Worm (Caenorhabditis elegans): ENCODE results near the gene mtr-4.

Gene mtr-4

ce11 chrIV:9863817-9864216, 38.3 kb downstream of the mtr-4 start, which contains the start of gene K07F5.16:
K07F5.16 (plus strand) TSS chrIV:9864117.
- TF ChIP-seq hmg-4 (GFP tag; optimal IDR thresholded peaks at IDR 0.05) (no peak), ama-1 (optimal IDR thresholded peaks at IDR 0.05) (no peak), ets-7 (tag; optimal IDR thresholded peaks at IDR 0.05) (no peak), hmbx-1 (tag; optimal IDR thresholded peaks at IDR 0.05) (no peak), tbx-37 (GFP tag; conservative IDR thresholded peaks at IDR 0.05) (no peak)

ce11 chrIV:9864778-9865177, 39.3 kb downstream of the mtr-4 start, which contains the start of the genes K07F5.15 and K07F5.22:
K07F5.15 (plus strand) TSS chrIV:9865078.
K07F5.22 (plus strand) TSS chrIV:9865078.
- no peak for TF ChIP-seq ets-7 (tag; optimal IDR thresholded peaks at IDR 0.05)
- no peak for TF ChIP-seq ceh-36 (tag; optimal IDR thresholded peaks at IDR 0.05)
- TF ChIP-seq scrt-1 (GFP tag; IDR thresholded peaks at IDR 0.05), result no peak
- TF ChIP-seq ceh-13 (GFP tag; optimal IDR thresholded peaks at IDR 0.05), result no peak
- no peak for TF ChIP-seq ama-1 (optimal IDR thresholded peaks at IDR 0.05)
- no peak for TF ChIP-seq aly-1 (tag; optimal IDR thresholded peaks at IDR 0.05)
- TF ChIP-seq sea-1 (GFP tag; conservative IDR thresholded peaks at IDR 0.05), result no peak
- no peak for TF ChIP-seq hmbx-1 (tag; optimal IDR thresholded peaks at IDR 0.05)
- TF ChIP-seq tbx-37 (GFP tag; conservative IDR thresholded peaks at IDR 0.05), result no peak
- TF ChIP-seq pes-1 (GFP tag; IDR thresholded peaks at IDR 0.05), result no peak
- TF ChIP-seq flt-1 (GFP tag; IDR thresholded peaks at IDR 0.05), result no peak
- TF ChIP-seq tbx-11 (GFP tag; IDR thresholded peaks at IDR 0.05), result no peak
- TF ChIP-seq B0310.2 (tag; optimal IDR thresholded peaks at IDR 0.05), result no peak
- TF ChIP-seq hmg-4 (GFP tag; optimal IDR thresholded peaks at IDR 0.05), result no peak
- no peak for TF ChIP-seq F13C5.2 (tag; optimal IDR thresholded peaks at IDR 0.05)
- no peak for TF ChIP-seq tra-4 (tag; optimal IDR thresholded peaks at IDR 0.05)
- no peak for TF ChIP-seq hnd-1 (tag; optimal IDR thresholded peaks at IDR 0.05)

DNA sequence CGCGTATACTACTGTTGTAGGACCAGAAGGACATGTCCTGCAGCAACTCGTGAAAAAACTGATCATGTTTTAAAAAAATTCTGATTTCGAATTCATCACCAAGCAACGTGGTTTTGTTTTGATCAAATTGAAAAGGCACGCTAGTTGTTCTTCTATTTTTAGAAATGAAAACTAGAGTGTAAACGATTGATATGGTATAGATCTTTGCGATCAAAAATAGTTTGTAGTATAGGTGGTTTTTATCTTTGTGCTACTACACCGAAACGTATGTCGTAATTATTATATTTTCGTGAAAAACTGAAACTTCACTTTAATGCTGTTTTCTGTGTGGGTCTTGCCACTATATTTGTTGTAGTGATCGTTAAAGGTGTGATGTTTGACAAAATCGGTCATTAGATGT, 41.4 kb downstream of the mtr-4 start:
- TF ChIP-seq ceh-13 (GFP tag; optimal IDR thresholded peaks at IDR 0.05) (no peak), tbx-37 (GFP tag; conservative IDR thresholded peaks at IDR 0.05) (no peak), hmg-4 (GFP tag; optimal IDR thresholded peaks at IDR 0.05) (no peak), ets-7 (tag; optimal IDR thresholded peaks at IDR 0.05) (no peak), ceh-36 (tag; optimal IDR thresholded peaks at IDR 0.05) (no peak), sea-1 (GFP tag; conservative IDR thresholded peaks at IDR 0.05) (no peak)

DNA sequence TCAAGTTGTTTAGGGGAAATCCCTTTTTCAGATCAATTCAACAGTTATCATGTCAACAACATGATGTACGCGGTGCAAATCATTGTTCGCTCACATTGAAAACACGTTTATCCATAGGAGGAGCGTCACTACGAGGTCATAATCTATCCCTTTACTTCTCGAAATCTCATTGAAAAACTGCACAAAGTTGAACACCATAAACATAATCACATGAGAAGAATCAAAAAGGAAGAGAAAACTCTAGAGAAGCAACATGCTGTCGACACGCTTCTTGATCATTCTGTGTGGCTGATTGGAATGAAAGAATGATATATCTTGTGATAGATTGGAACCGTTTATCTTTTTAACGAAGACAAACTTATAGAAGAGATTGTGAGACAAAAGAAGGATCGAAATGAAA, 42.4 kb downstream of the mtr-4 start:
- TF ChIP-seq B0310.2 (tag; optimal IDR thresholded peaks at IDR 0.05), result no peak
- no peak for TF ChIP-seq ama-1 (optimal IDR thresholded peaks at IDR 0.05)
- TF ChIP-seq tra-4 (tag; optimal IDR thresholded peaks at IDR 0.05), result no peak
- TF ChIP-seq ceh-36 (tag; optimal IDR thresholded peaks at IDR 0.05), result no peak
- no peak for TF ChIP-seq ets-7 (tag; optimal IDR thresholded peaks at IDR 0.05)
- no peak for TF ChIP-seq hmg-4 (GFP tag; optimal IDR thresholded peaks at IDR 0.05)
- TF ChIP-seq tbx-37 (GFP tag; conservative IDR thresholded peaks at IDR 0.05), result no peak
- no peak for TF ChIP-seq ceh-13 (GFP tag; optimal IDR thresholded peaks at IDR 0.05)
- no peak for TF ChIP-seq hmbx-1 (tag; optimal IDR thresholded peaks at IDR 0.05)
- no peak for TF ChIP-seq aly-1 (tag; optimal IDR thresholded peaks at IDR 0.05)
- TF ChIP-seq flt-1 (GFP tag; IDR thresholded peaks at IDR 0.05), result no peak
- TF ChIP-seq pes-1 (GFP tag; IDR thresholded peaks at IDR 0.05), result no peak
- no peak for TF ChIP-seq sea-1 (GFP tag; conservative IDR thresholded peaks at IDR 0.05)
- TF ChIP-seq scrt-1 (GFP tag; IDR thresholded peaks at IDR 0.05), result no peak
- no peak for TF ChIP-seq tbx-11 (GFP tag; IDR thresholded peaks at IDR 0.05)
- no peak for TF ChIP-seq F13C5.2 (tag; optimal IDR thresholded peaks at IDR 0.05)
- no peak for TF ChIP-seq hnd-1 (tag; optimal IDR thresholded peaks at IDR 0.05)

DNA sequence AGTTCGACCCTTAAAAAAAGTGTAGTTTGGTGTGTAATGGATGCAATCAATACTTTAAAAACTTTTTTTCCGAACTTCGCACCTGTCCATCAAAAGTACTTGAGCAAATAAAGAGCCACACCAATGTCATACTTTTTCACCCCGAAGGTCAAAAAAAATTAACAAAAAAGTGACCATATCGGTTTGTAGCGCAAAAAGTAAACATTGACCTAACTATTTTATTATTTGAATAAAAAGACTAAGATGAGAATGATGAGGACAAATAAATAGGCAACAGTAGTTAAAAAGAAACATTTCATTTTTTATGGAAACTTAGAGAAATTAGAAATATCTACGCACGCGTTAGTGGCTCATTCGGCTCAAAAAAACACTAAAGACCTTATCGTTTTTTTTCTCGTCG, 43.9 kb downstream of the mtr-4 start:
- TF ChIP-seq sea-1 (GFP tag; conservative IDR thresholded peaks at IDR 0.05) (no peak), ceh-13 (GFP tag; optimal IDR thresholded peaks at IDR 0.05) (no peak), ceh-36 (tag; optimal IDR thresholded peaks at IDR 0.05) (no peak), aly-1 (tag; optimal IDR thresholded peaks at IDR 0.05) (no peak), F13C5.2 (tag; optimal IDR thresholded peaks at IDR 0.05) (no peak), hnd-1 (tag; optimal IDR thresholded peaks at IDR 0.05) (no peak), pes-1 (GFP tag; IDR thresholded peaks at IDR 0.05) (no peak), hmbx-1 (tag; optimal IDR thresholded peaks at IDR 0.05) (no peak), hmg-4 (GFP tag; optimal IDR thresholded peaks at IDR 0.05) (no peak), tbx-11 (GFP tag; IDR thresholded peaks at IDR 0.05) (no peak), scrt-1 (GFP tag; IDR thresholded peaks at IDR 0.05) (no peak), tbx-37 (GFP tag; conservative IDR thresholded peaks at IDR 0.05) (no peak), ama-1 (optimal IDR thresholded peaks at IDR 0.05) (no peak)

DNA sequence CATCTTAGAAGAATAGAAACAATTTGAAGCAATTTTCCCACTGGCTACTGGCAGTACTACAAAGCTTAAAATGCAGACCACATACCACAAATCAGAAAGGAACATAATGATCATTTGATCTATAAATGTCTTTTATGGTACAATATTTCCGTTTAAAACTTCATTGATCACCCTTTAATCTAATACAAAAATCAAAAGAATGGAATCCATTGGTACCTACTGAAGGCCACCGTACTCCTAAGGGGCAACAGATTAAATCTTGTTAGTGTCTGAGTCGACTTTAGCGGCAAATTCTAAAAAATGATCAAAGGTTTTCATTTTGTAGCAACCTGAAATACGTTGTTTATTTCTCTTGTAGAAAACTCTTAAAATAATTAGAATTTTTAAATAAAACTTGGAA, 46.7 kb downstream of the mtr-4 start:
- no peak for TF ChIP-seq ceh-13 (GFP tag; optimal IDR thresholded peaks at IDR 0.05)
- TF ChIP-seq hmbx-1 (tag; optimal IDR thresholded peaks at IDR 0.05), result no peak
- no peak for TF ChIP-seq B0310.2 (tag; optimal IDR thresholded peaks at IDR 0.05)
- no peak for TF ChIP-seq tra-4 (tag; optimal IDR thresholded peaks at IDR 0.05)
- TF ChIP-seq scrt-1 (GFP tag; IDR thresholded peaks at IDR 0.05), result no peak
- no peak for TF ChIP-seq hmg-4 (GFP tag; optimal IDR thresholded peaks at IDR 0.05)
- TF ChIP-seq hnd-1 (tag; optimal IDR thresholded peaks at IDR 0.05), result no peak

DNA sequence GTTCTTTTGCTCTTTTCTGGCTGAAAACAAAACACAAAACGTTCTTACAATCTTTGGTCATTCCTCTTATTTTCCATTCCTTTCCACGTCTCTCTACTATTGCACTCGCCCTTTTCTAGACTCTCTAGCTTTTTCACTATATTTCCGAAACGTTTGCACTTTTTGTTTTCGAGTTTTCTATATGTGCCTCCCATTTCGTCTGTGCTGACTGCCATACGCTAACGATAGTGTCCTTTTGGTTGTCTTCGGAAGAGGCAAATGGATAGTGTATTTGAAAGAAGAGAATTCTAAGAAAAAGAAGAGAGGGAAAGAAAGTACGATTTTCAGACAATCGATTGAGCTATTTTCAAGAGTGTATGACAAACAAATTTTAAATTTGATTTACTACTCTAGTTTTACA, 47.3 kb downstream of the mtr-4 start:
- no peak for TF ChIP-seq ceh-13 (GFP tag; optimal IDR thresholded peaks at IDR 0.05)

DNA sequence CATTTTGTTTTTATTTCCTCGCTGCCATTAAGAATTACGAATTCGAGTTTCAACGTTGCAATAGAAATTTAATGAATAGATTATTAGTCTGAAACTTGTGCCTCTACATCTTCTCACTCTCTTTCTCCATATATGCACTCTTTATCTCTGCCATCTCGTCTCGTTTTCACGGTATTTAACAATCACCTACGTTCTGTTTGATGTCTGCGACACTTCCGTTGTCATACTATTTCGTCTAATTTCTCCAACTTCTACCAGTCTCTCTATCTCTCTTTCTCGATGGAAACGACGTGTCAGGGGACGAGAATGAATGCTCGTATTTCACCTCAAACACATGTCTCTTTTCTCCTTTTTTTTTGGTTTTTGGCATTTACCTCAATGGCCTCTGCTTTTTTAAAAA, 48.3 kb downstream of the mtr-4 start:
- TF ChIP-seq aly-1 (tag; optimal IDR thresholded peaks at IDR 0.05) (no peak), ets-7 (tag; optimal IDR thresholded peaks at IDR 0.05) (no peak), sea-1 (GFP tag; conservative IDR thresholded peaks at IDR 0.05) (no peak), flt-1 (GFP tag; IDR thresholded peaks at IDR 0.05) (no peak), ceh-36 (tag; optimal IDR thresholded peaks at IDR 0.05) (no peak), tbx-37 (GFP tag; conservative IDR thresholded peaks at IDR 0.05) (no peak), scrt-1 (GFP tag; IDR thresholded peaks at IDR 0.05) (no peak), ceh-13 (GFP tag; optimal IDR thresholded peaks at IDR 0.05) (no peak), hnd-1 (tag; optimal IDR thresholded peaks at IDR 0.05) (no peak), tbx-11 (GFP tag; IDR thresholded peaks at IDR 0.05) (no peak), hmg-4 (GFP tag; optimal IDR thresholded peaks at IDR 0.05) (no peak), tra-4 (tag; optimal IDR thresholded peaks at IDR 0.05) (no peak), pes-1 (GFP tag; IDR thresholded peaks at IDR 0.05) (no peak)
